Worm (Caenorhabditis elegans) whole organism, late embryonic: ENCODE data around the gene oga-1.
A peak's percentile ranks its signal among the peaks of the same experiment; 100 is the strongest.

Experiments
- C08G9.2 ChIP-seq: sonication (generic microtip); optimal IDR thresholded peaks from 2 replicates; lab custom pipeline; 2016; ENCODE audit warnings: mild to moderate bottlenecking, missing genetic modification characterization, moderate library complexity, missing compliant biosample characterization
- F13H6.1 ChIP-seq: sonication (generic microtip); optimal IDR thresholded peaks from 2 replicates; lab custom pipeline; 2016; ENCODE audit warnings: missing genetic modification characterization, missing compliant biosample characterization
- K02D7.2 ChIP-seq: sonication (generic microtip); optimal IDR thresholded peaks from 2 replicates; lab custom pipeline; 2017; ENCODE audit warnings: mild to moderate bottlenecking, missing genetic modification characterization, missing compliant biosample characterization
- K09A11.1 ChIP-seq: sonication (generic microtip); optimal IDR thresholded peaks from 2 replicates; lab custom pipeline; 2017; ENCODE audit warnings: antibody characterized with exemption, mild to moderate bottlenecking, missing genetic modification characterization, missing compliant biosample characterization; ENCODE audit not compliant: insufficient read depth
- T23F11.4 ChIP-seq: fragments of 200-800 bp; sonication (Bioruptor generic); optimal IDR thresholded peaks from 2 replicates; lab custom pipeline; 2018; ENCODE audit warnings: mild to moderate bottlenecking, missing genetic modification characterization, missing compliant biosample characterization
- Y22D7AL.16 ChIP-seq: sonication (generic microtip); optimal IDR thresholded peaks from 2 replicates; lab custom pipeline; 2016; ENCODE audit warnings: missing genetic modification characterization, missing compliant biosample characterization
- ahr-1 ChIP-seq: sonication (generic microtip); optimal IDR thresholded peaks from 2 replicates; lab custom pipeline; 2016; ENCODE audit warnings: missing genetic modification characterization, missing compliant biosample characterization
- ama-1 ChIP-seq: fragments of 150-350 bp; optimal IDR thresholded peaks from 2 replicates; lab custom pipeline; 2014
- ceh-14 ChIP-seq: sonication (generic microtip); optimal IDR thresholded peaks from 2 replicates; lab custom pipeline; 2016; ENCODE audit warnings: missing genotype, missing genetic modification characterization, missing compliant biosample characterization
- ceh-19 ChIP-seq: fragments of 200-800 bp; sonication (Bioruptor generic); optimal IDR thresholded peaks from 2 replicates; lab custom pipeline; 2018; ENCODE audit warnings: mild to moderate bottlenecking, missing genetic modification characterization, missing compliant biosample characterization
- ceh-2 ChIP-seq: sonication (generic microtip); optimal IDR thresholded peaks from 2 replicates; lab custom pipeline; 2016; ENCODE audit warnings: missing genotype, missing genetic modification characterization, missing compliant biosample characterization
- ceh-22 ChIP-seq: sonication (generic microtip); optimal IDR thresholded peaks from 2 replicates; lab custom pipeline; 2017; ENCODE audit warnings: missing biosample characterization, missing genetic modification characterization
- ceh-24 ChIP-seq: sonication (generic microtip); optimal IDR thresholded peaks from 2 replicates; lab custom pipeline; 2016; ENCODE audit warnings: mild to moderate bottlenecking, missing genetic modification characterization, missing compliant biosample characterization
- ceh-30 ChIP-seq: fragments of 150-350 bp; optimal IDR thresholded peaks from 2 replicates; lab custom pipeline; 2014; ENCODE audit warnings: missing biosample characterization, missing genetic modification characterization
- ceh-34 ChIP-seq: sonication (generic microtip); optimal IDR thresholded peaks from 2 replicates; lab custom pipeline; 2016; ENCODE audit warnings: mild to moderate bottlenecking, missing genetic modification characterization, missing compliant biosample characterization
- ceh-45 ChIP-seq: fragments of 200-800 bp; sonication (Bioruptor generic); IDR thresholded peaks from 2 replicates; pipeline ENCODE4 v1.3.6; 2022; ENCODE audit warnings: missing genetic modification reagents, missing genetic modification characterization, missing compliant biosample characterization
- ceh-6 ChIP-seq: fragments of 200-800 bp; sonication (Bioruptor generic); optimal IDR thresholded peaks from 2 replicates; lab custom pipeline; 2018; ENCODE audit warnings: mild to moderate bottlenecking, missing genetic modification characterization, missing compliant biosample characterization
- ceh-9 ChIP-seq: sonication (generic microtip); optimal IDR thresholded peaks from 2 replicates; lab custom pipeline; 2016; ENCODE audit warnings: mild to moderate bottlenecking, missing genetic modification characterization, inconsistent platforms, missing compliant biosample characterization
- che-1 ChIP-seq: sonication (generic microtip); optimal IDR thresholded peaks from 2 replicates; lab custom pipeline; 2016; ENCODE audit warnings: mild to moderate bottlenecking, missing genetic modification characterization, missing compliant biosample characterization
- dve-1 ChIP-seq: sonication (generic microtip); optimal IDR thresholded peaks from 2 replicates; lab custom pipeline; 2017; ENCODE audit warnings: antibody characterized with exemption, mild to moderate bottlenecking, missing genetic modification characterization, missing compliant biosample characterization
- elt-2 ChIP-seq: sonication (generic microtip); optimal IDR thresholded peaks from 2 replicates; lab custom pipeline; 2016; ENCODE audit warnings: missing genetic modification reagents, missing genetic modification characterization, missing compliant biosample characterization
- elt-4 ChIP-seq: sonication (generic microtip); optimal IDR thresholded peaks from 2 replicates; lab custom pipeline; 2016; ENCODE audit warnings: missing genetic modification characterization, missing compliant biosample characterization
- ets-4 ChIP-seq: sonication (generic microtip); optimal IDR thresholded peaks from 2 replicates; lab custom pipeline; 2016; ENCODE audit warnings: missing genetic modification characterization, missing compliant biosample characterization
- eyg-1 ChIP-seq: sonication (generic microtip); optimal IDR thresholded peaks from 2 replicates; lab custom pipeline; 2016; ENCODE audit warnings: missing genotype, missing genetic modification characterization, missing compliant biosample characterization
- fax-1 ChIP-seq: sonication (generic microtip); optimal IDR thresholded peaks from 2 replicates; lab custom pipeline; 2016; ENCODE audit warnings: missing genotype, missing genetic modification characterization, missing compliant biosample characterization
- fkh-10 ChIP-seq: fragments of 150-350 bp; optimal IDR thresholded peaks from 2 replicates; lab custom pipeline; 2014; ENCODE audit warnings: missing biosample characterization, missing genetic modification reagents, missing genetic modification characterization
- fkh-6 ChIP-seq: sonication (generic microtip); optimal IDR thresholded peaks from 2 replicates; lab custom pipeline; 2016; ENCODE audit warnings: missing genetic modification characterization, missing compliant biosample characterization
- hlh-13 ChIP-seq: fragments of 200-800 bp; sonication (Bioruptor generic); optimal IDR thresholded peaks from 2 replicates; lab custom pipeline; 2018; ENCODE audit warnings: mild to moderate bottlenecking, missing genetic modification characterization, missing compliant biosample characterization
- hlh-15 ChIP-seq: sonication (generic microtip); optimal IDR thresholded peaks from 2 replicates; lab custom pipeline; 2016; ENCODE audit warnings: missing genetic modification characterization, missing compliant biosample characterization
- hlh-6 ChIP-seq: sonication (generic microtip); optimal IDR thresholded peaks from 2 replicates; lab custom pipeline; 2016; ENCODE audit warnings: missing genotype, missing genetic modification characterization, missing compliant biosample characterization
- hlh-8 ChIP-seq: sonication (generic microtip); optimal IDR thresholded peaks from 2 replicates; lab custom pipeline; 2016; ENCODE audit warnings: missing genotype, missing genetic modification characterization, missing compliant biosample characterization
- lim-6 ChIP-seq: sonication (generic microtip); optimal IDR thresholded peaks from 2 replicates; lab custom pipeline; 2016; ENCODE audit warnings: missing genetic modification characterization, missing compliant biosample characterization
- lin-11 ChIP-seq: fragments of 200-800 bp; sonication (Bioruptor generic); optimal IDR thresholded peaks from 2 replicates; lab custom pipeline; 2018; ENCODE audit warnings: mild to moderate bottlenecking, missing genetic modification characterization, missing compliant biosample characterization
- nfya-1 ChIP-seq: sonication (generic microtip); optimal IDR thresholded peaks from 2 replicates; lab custom pipeline; 2017; ENCODE audit warnings: missing genetic modification characterization, mild to moderate bottlenecking, missing compliant biosample characterization, antibody characterized with exemption, moderate library complexity
- nhr-11 ChIP-seq: fragments of 150-350 bp; optimal IDR thresholded peaks from 2 replicates; lab custom pipeline; 2014; ENCODE audit warnings: missing biosample characterization, missing genetic modification characterization
- nhr-232 ChIP-seq: sonication (generic microtip); optimal IDR thresholded peaks from 2 replicates; lab custom pipeline; 2016; ENCODE audit warnings: missing genetic modification characterization, missing compliant biosample characterization
- npax-4 ChIP-seq: sonication (generic microtip); optimal IDR thresholded peaks from 2 replicates; lab custom pipeline; 2016; ENCODE audit warnings: missing genetic modification characterization, missing compliant biosample characterization
- pag-3 ChIP-seq: sonication (generic microtip); optimal IDR thresholded peaks from 2 replicates; lab custom pipeline; 2016; ENCODE audit warnings: missing compliant biosample characterization, missing genetic modification characterization, borderline replicate concordance
- pat-9 ChIP-seq: fragments of 200-800 bp; sonication (Bioruptor generic); optimal IDR thresholded peaks from 2 replicates; lab custom pipeline; 2018; ENCODE audit warnings: mild to moderate bottlenecking, missing genetic modification characterization, moderate library complexity, missing compliant biosample characterization
- pax-1 ChIP-seq: fragments of 150-350 bp; optimal IDR thresholded peaks from 2 replicates; lab custom pipeline; 2014; ENCODE audit warnings: missing biosample characterization, missing genetic modification characterization
- pha-2 ChIP-seq: sonication (generic microtip); optimal IDR thresholded peaks from 2 replicates; lab custom pipeline; 2017; ENCODE audit warnings: mild to moderate bottlenecking, missing genetic modification characterization, missing compliant biosample characterization
- pha-4 ChIP-seq: fragments of 150-350 bp; optimal IDR thresholded peaks from 2 replicates; lab custom pipeline; 2018; ENCODE audit warnings: missing biosample characterization, missing genetic modification reagents, missing genetic modification characterization
- pqm-1 ChIP-seq: sonication (generic microtip); optimal IDR thresholded peaks from 2 replicates; lab custom pipeline; 2016; ENCODE audit warnings: missing genetic modification characterization, missing compliant biosample characterization
- ref-2 ChIP-seq: sonication (generic microtip); optimal IDR thresholded peaks from 2 replicates; lab custom pipeline; 2016; ENCODE audit warnings: missing genetic modification characterization, missing compliant biosample characterization
- rnt-1 ChIP-seq: sonication (generic microtip); optimal IDR thresholded peaks from 2 replicates; lab custom pipeline; 2016; ENCODE audit warnings: missing genetic modification characterization, missing compliant biosample characterization
- sdc-2 ChIP-seq: sonication (generic microtip); optimal IDR thresholded peaks from 2 replicates; lab custom pipeline; 2016; ENCODE audit warnings: missing genotype, missing genetic modification characterization, missing compliant biosample characterization
- sox-2 ChIP-seq: fragments of 200-800 bp; sonication (Bioruptor generic); IDR thresholded peaks from 2 replicates; pipeline ENCODE4 v1.3.6; 2022; ENCODE audit warnings: missing genetic modification reagents, missing genetic modification characterization, missing compliant biosample characterization
- sox-4 ChIP-seq: sonication (generic microtip); optimal IDR thresholded peaks from 2 replicates; lab custom pipeline; 2017; ENCODE audit warnings: mild to moderate bottlenecking, missing genetic modification characterization, inconsistent platforms, missing compliant biosample characterization
- tbx-2 ChIP-seq: sonication (generic microtip); optimal IDR thresholded peaks from 2 replicates; lab custom pipeline; 2016; ENCODE audit warnings: missing genetic modification characterization, missing compliant biosample characterization
- tbx-7 ChIP-seq: sonication (generic microtip); optimal IDR thresholded peaks from 2 replicates; lab custom pipeline; 2016; ENCODE audit warnings: missing genotype, missing genetic modification characterization, missing compliant biosample characterization
- ttx-3 ChIP-seq: sonication (generic microtip); optimal IDR thresholded peaks from 2 replicates; lab custom pipeline; 2016; ENCODE audit warnings: missing genetic modification reagents, missing genetic modification characterization, missing compliant biosample characterization
- unc-3 ChIP-seq, 2 experiments: fragments of 200-800 bp in 1 of 2; sonication (Bioruptor generic) in 1 of 2; sonication (generic microtip) in 1 of 2; conservative IDR thresholded peaks in 1 of 2; optimal IDR thresholded peaks in 1 of 2; 2 replicates each; pipeline versions ENCODE4 v1.3.6 to Lab custom; 2016 to 2022; ENCODE audit warnings: missing compliant biosample characterization in 2 of 2, missing genetic modification characterization in 2 of 2, missing genetic modification reagents in 1 of 2
- zip-5 ChIP-seq: sonication (generic microtip); optimal IDR thresholded peaks from 2 replicates; lab custom pipeline; 2016; ENCODE audit warnings: missing genetic modification characterization, missing compliant biosample characterization

oga-1 gene

ce11 chrX:9347380-9347979, at the start of gene oga-1:
oga-1 (minus strand) TSS chrX:9347430.
- TF ChIP-seq fax-1 (tag; lab: Kevin White, UChicago): no peak
- no peak for TF ChIP-seq K09A11.1 (tag; lab: Kevin White, UChicago)
- no peak for TF ChIP-seq ceh-14 (tag; lab: Kevin White, UChicago)
- TF ChIP-seq elt-2 (tag; lab: Kevin White, UChicago): no peak
- TF ChIP-seq T23F11.4 (GFP tag; lab: Kevin White, UChicago): no peak
- peak; percentile 64 for TF ChIP-seq C08G9.2
- TF ChIP-seq tbx-2 (tag; lab: Kevin White, UChicago): peak; percentile 74
- TF ChIP-seq rnt-1 (tag; lab: Kevin White, UChicago): no peak
- TF ChIP-seq F13H6.1 (tag; lab: Kevin White, UChicago): no peak
- no peak for TF ChIP-seq elt-4
- TF ChIP-seq Y22D7AL.16 (tag; lab: Kevin White, UChicago): no peak
- no peak for TF ChIP-seq npax-4 (tag; lab: Kevin White, UChicago)
- no peak for TF ChIP-seq tbx-7 (tag; lab: Kevin White, UChicago)
- no peak for TF ChIP-seq pha-2 (tag; lab: Kevin White, UChicago)
- no peak for TF ChIP-seq ceh-9 (tag; lab: Kevin White, UChicago)
- no peak for TF ChIP-seq hlh-13 (GFP tag; lab: Kevin White, UChicago)
- TF ChIP-seq nhr-11 (tag; lab: Kevin White, UChicago): no peak
- no peak for TF ChIP-seq fkh-10
- peak; percentile 31 for TF ChIP-seq ceh-34
- no peak for TF ChIP-seq ceh-19 (GFP tag; lab: Kevin White, UChicago)
- no peak for TF ChIP-seq lin-11 (tag; lab: Kevin White, UChicago)
- TF ChIP-seq eyg-1 (tag; lab: Kevin White, UChicago): no peak
- no peak for TF ChIP-seq ahr-1
- no peak for TF ChIP-seq ama-1 (lab: Kevin White, UChicago)
- TF ChIP-seq sdc-2 (tag; lab: Kevin White, UChicago): no peak
- TF ChIP-seq ceh-30 (tag; lab: Kevin White, UChicago): no peak
- no peak for TF ChIP-seq ceh-6 (GFP tag; lab: Kevin White, UChicago)
- TF ChIP-seq zip-5 (tag; lab: Kevin White, UChicago): no peak
- TF ChIP-seq pha-4 (tag; lab: Kevin White, UChicago): no peak
- TF ChIP-seq hlh-6: no peak
- no peak for TF ChIP-seq unc-3 (GFP tag; conservative IDR thresholded peaks at IDR 0.05; lab: Robert Waterston, UW)
- TF ChIP-seq unc-3 (tag; optimal IDR thresholded peaks at IDR 0.05; lab: Kevin White, UChicago): no peak
- no peak for TF ChIP-seq ceh-24 (tag; lab: Kevin White, UChicago)
- no peak for TF ChIP-seq fkh-6
- peak; percentile 73 for TF ChIP-seq ets-4 (tag; lab: Kevin White, UChicago)
- peak; percentile 10 for TF ChIP-seq nfya-1 (tag; lab: Kevin White, UChicago)
- TF ChIP-seq pax-1: no peak
- no peak for TF ChIP-seq ttx-3 (tag; lab: Kevin White, UChicago)
- TF ChIP-seq hlh-15: no peak
- no peak for TF ChIP-seq K02D7.2 (tag; lab: Kevin White, UChicago)
- no peak for TF ChIP-seq hlh-8
- TF ChIP-seq nhr-232 (tag; lab: Kevin White, UChicago): no peak
- peak; percentile 8 for TF ChIP-seq lim-6 (tag; lab: Kevin White, UChicago)
- no peak for TF ChIP-seq sox-4 (tag; lab: Kevin White, UChicago)
- no peak for TF ChIP-seq pqm-1 (tag; lab: Kevin White, UChicago)
- no peak for TF ChIP-seq che-1 (tag; lab: Kevin White, UChicago)
- TF ChIP-seq ceh-2 (tag; lab: Kevin White, UChicago): peak; percentile 63
- TF ChIP-seq sox-2 (GFP tag; lab: Robert Waterston, UW): no peak
- no peak for TF ChIP-seq ceh-22
- no peak for TF ChIP-seq pag-3
- no peak for TF ChIP-seq pat-9 (tag; lab: Kevin White, UChicago)
- TF ChIP-seq ref-2 (tag; lab: Kevin White, UChicago): no peak
- TF ChIP-seq ceh-45: no peak
- no peak for TF ChIP-seq dve-1 (tag; lab: Kevin White, UChicago)
